Fruit fly (Drosophila melanogaster) whole organism, embryonic: ENCODE data around the gene CG3038.

Experiments
- B-H2 ChIP-seq: fragments of 200-800 bp; sonication (Bioruptor generic); optimal IDR thresholded peaks from 2 replicates; lab custom pipeline; 2018; ENCODE audit warnings: missing biosample characterization, mild to moderate bottlenecking, missing genetic modification characterization
- Blimp-1 ChIP-seq: fragments of 200-800 bp; sonication (Bioruptor generic); optimal IDR thresholded peaks from 3 replicates; lab custom pipeline; 2018; ENCODE audit warnings: missing biosample characterization, missing genetic modification characterization, mild to moderate bottlenecking, moderate library complexity, missing genetic modification reagents
- CG12155 ChIP-seq: fragments of 200-800 bp; sonication (Bioruptor generic); optimal IDR thresholded peaks from 3 replicates; lab custom pipeline; 2016; ENCODE audit warnings: missing biosample characterization, missing genetic modification characterization
- CG14710 ChIP-seq: fragments of 200-800 bp; sonication (Bioruptor generic); optimal IDR thresholded peaks from 3 replicates; lab custom pipeline; 2019; ENCODE audit warnings: missing biosample characterization, mild to moderate bottlenecking, missing genetic modification characterization, moderate library complexity
- CG17328 ChIP-seq: fragments of 200-800 bp; sonication (Bioruptor generic); IDR thresholded peaks from 2 replicates; pipeline ENCODE4 v1.3.6; 2022; ENCODE audit warnings: missing biosample characterization, missing genetic modification characterization
- CG2116 ChIP-seq: fragments of 200-800 bp; sonication (Bioruptor generic); optimal IDR thresholded peaks from 3 replicates; lab custom pipeline; 2018; ENCODE audit warnings: missing biosample characterization, mild to moderate bottlenecking, missing genetic modification characterization
- CG2129 ChIP-seq: fragments of 200-800 bp; sonication (Bioruptor generic); IDR thresholded peaks from 2 replicates; pipeline ENCODE4 v1.3.6; 2022; ENCODE audit warnings: missing biosample characterization, missing genetic modification characterization; ENCODE audit not compliant: partially characterized antibody
- CG30020 ChIP-seq: fragments of 200-800 bp; optimal IDR thresholded peaks from 2 replicates; lab custom pipeline; 2019; ENCODE audit warnings: missing biosample characterization, mild to moderate bottlenecking, missing genetic modification characterization, moderate library complexity
- CG30403 ChIP-seq: fragments of 200-800 bp; sonication (Bioruptor generic); optimal IDR thresholded peaks from 3 replicates; lab custom pipeline; 2016; ENCODE audit warnings: missing biosample characterization, missing genetic modification characterization
- CG32532 ChIP-seq: fragments of 200-800 bp; sonication (Bioruptor generic); IDR thresholded peaks from 2 replicates; pipeline ENCODE4 v1.3.6; 2022; ENCODE audit warnings: missing biosample characterization, missing genetic modification characterization
- CG32772 ChIP-seq: fragments of 200-800 bp; sonication (Bioruptor generic); IDR thresholded peaks from 2 replicates; pipeline ENCODE4 v1.3.6; 2022; ENCODE audit warnings: missing biosample characterization, missing genetic modification characterization
- CG3281 ChIP-seq: fragments of 200-800 bp; sonication (Bioruptor generic); optimal IDR thresholded peaks from 3 replicates; lab custom pipeline; 2017; ENCODE audit warnings: missing biosample characterization, mild to moderate bottlenecking, missing genetic modification characterization
- CG3847 ChIP-seq: fragments of 200-800 bp; sonication (Bioruptor generic); IDR thresholded peaks from 2 replicates; pipeline ENCODE4 v1.3.6; 2022; ENCODE audit warnings: missing biosample characterization, missing genetic modification characterization
- CG4360 ChIP-seq: fragments of 200-800 bp; sonication (Bioruptor generic); IDR thresholded peaks from 2 replicates; pipeline ENCODE4 v1.3.6; 2022; ENCODE audit warnings: missing biosample characterization, missing genetic modification characterization
- CG5180 ChIP-seq: fragments of 200-800 bp; sonication (Bioruptor generic); optimal IDR thresholded peaks from 3 replicates; lab custom pipeline; 2017; ENCODE audit warnings: missing biosample characterization, missing genetic modification characterization, mild to moderate bottlenecking, moderate library complexity, missing genetic modification reagents
- CG6813 ChIP-seq: fragments of 200-800 bp; sonication (Bioruptor generic); optimal IDR thresholded peaks from 2 replicates; lab custom pipeline; 2017; ENCODE audit warnings: missing biosample characterization, missing genetic modification characterization, mild to moderate bottlenecking, moderate library complexity, missing genetic modification reagents
- CG7357 ChIP-seq: fragments of 200-800 bp; sonication (Bioruptor generic); IDR thresholded peaks from 3 replicates; pipeline ENCODE4 v1.3.6; 2022; ENCODE audit warnings: missing biosample characterization, missing genetic modification characterization
- CkIIα-i1 ChIP-seq: fragments of 200-800 bp; sonication (Bioruptor generic); IDR thresholded peaks from 2 replicates; pipeline ENCODE4 v1.3.6; 2022; ENCODE audit warnings: missing biosample characterization, missing genetic modification characterization
- D19A ChIP-seq: fragments of 200-800 bp; optimal IDR thresholded peaks from 3 replicates; lab custom pipeline; 2019; ENCODE audit warnings: missing biosample characterization, mild to moderate bottlenecking, missing genetic modification characterization, moderate library complexity
- Dref ChIP-seq: fragments of 200-800 bp; sonication (Bioruptor generic); IDR thresholded peaks from 2 replicates; pipeline ENCODE4 v1.3.6; 2022; ENCODE audit warnings: missing biosample characterization, missing genetic modification characterization
- Hand ChIP-seq: fragments of 200-800 bp; sonication (Bioruptor generic); optimal IDR thresholded peaks from 2 replicates; lab custom pipeline; 2017; ENCODE audit warnings: mild to moderate bottlenecking, missing biosample characterization, missing genetic modification reagents, missing genetic modification characterization
- HmgD ChIP-seq: fragments of 200-800 bp; sonication (Bioruptor generic); optimal IDR thresholded peaks from 3 replicates; lab custom pipeline; 2016; ENCODE audit warnings: missing biosample characterization, missing genetic modification characterization
- Jarid2 ChIP-seq: fragments of 200-800 bp; sonication (Bioruptor generic); optimal IDR thresholded peaks from 3 replicates; lab custom pipeline; 2017; ENCODE audit warnings: mild to moderate bottlenecking, missing biosample characterization, missing genetic modification reagents, missing genetic modification characterization
- Max ChIP-seq: fragments of 200-800 bp; sonication (Bioruptor generic); optimal IDR thresholded peaks from 2 replicates; lab custom pipeline; 2016; ENCODE audit warnings: missing biosample characterization, mild to moderate bottlenecking, missing genetic modification characterization
- Med ChIP-seq: fragments of 200-800 bp; sonication (Bioruptor generic); peaks from one replicate; lab custom pipeline; 2016; ENCODE audit warnings: missing biosample characterization, missing genetic modification characterization, mild to moderate bottlenecking, inconsistent platforms, moderate library complexity
- Meics ChIP-seq: fragments of 200-800 bp; sonication (Bioruptor generic); optimal IDR thresholded peaks from 2 replicates; lab custom pipeline; 2017; ENCODE audit warnings: missing biosample characterization, mild to moderate bottlenecking, missing genetic modification characterization
- Scr ChIP-seq: fragments of 200-800 bp; sonication (Bioruptor generic); IDR thresholded peaks from 2 replicates; pipeline ENCODE4 v1.3.6; 2022; ENCODE audit warnings: missing biosample characterization, missing genetic modification characterization; ENCODE audit not compliant: partially characterized antibody
- Vsx1 ChIP-seq: fragments of 200-800 bp; sonication (Bioruptor generic); optimal IDR thresholded peaks from 2 replicates; lab custom pipeline; 2017; ENCODE audit warnings: missing biosample characterization, mild to moderate bottlenecking, missing genetic modification characterization, missing genetic modification reagents
- aop ChIP-seq: fragments of 200-800 bp; sonication (Bioruptor generic); IDR thresholded peaks from 2 replicates; pipeline ENCODE4 v1.3.6; 2022; ENCODE audit warnings: missing biosample characterization, missing genetic modification characterization
- bcd ChIP-seq: fragments of 200-800 bp; sonication (Bioruptor generic); optimal IDR thresholded peaks from 2 replicates; lab custom pipeline; 2017; ENCODE audit warnings: missing biosample characterization, mild to moderate bottlenecking, missing genetic modification characterization
- chm ChIP-seq: fragments of 200-800 bp; sonication (Bioruptor generic); IDR thresholded peaks from 2 replicates; pipeline ENCODE4 v1.3.6; 2022; ENCODE audit warnings: missing biosample characterization, missing genetic modification characterization
- crp ChIP-seq, 2 experiments: fragments of 200-800 bp; sonication (Bioruptor generic); optimal IDR thresholded peaks; 2 replicates in 1 of 2; 3 replicates in 1 of 2; lab custom pipeline; 2017; ENCODE audit warnings: missing biosample characterization in 2 of 2, missing genetic modification characterization in 2 of 2, mild to moderate bottlenecking in 1 of 2, moderate library complexity in 1 of 2
- fd3F ChIP-seq: fragments of 200-800 bp; sonication (Bioruptor generic); optimal IDR thresholded peaks from 2 replicates; lab custom pipeline; 2018; ENCODE audit warnings: missing biosample characterization, mild to moderate bottlenecking, missing genetic modification characterization, moderate library complexity
- gem ChIP-seq: fragments of 200-800 bp; sonication (Bioruptor generic); optimal IDR thresholded peaks from 2 replicates; lab custom pipeline; 2019; ENCODE audit warnings: missing biosample characterization, mild to moderate bottlenecking, missing genetic modification characterization, moderate library complexity
- hbn ChIP-seq: fragments of 200-800 bp; sonication (Bioruptor generic); IDR thresholded peaks from 2 replicates; pipeline ENCODE4 v1.3.6; 2022; ENCODE audit warnings: missing biosample characterization, missing genetic modification characterization; ENCODE audit not compliant: partially characterized antibody
- ind ChIP-seq: fragments of 200-800 bp; sonication (Bioruptor generic); optimal IDR thresholded peaks from 3 replicates; lab custom pipeline; 2016; ENCODE audit warnings: missing biosample characterization, missing genetic modification characterization
- inv ChIP-seq: fragments of 200-800 bp; sonication (Bioruptor generic); IDR thresholded peaks from 2 replicates; pipeline ENCODE4 v1.3.6; 2022; ENCODE audit warnings: missing biosample characterization, missing genetic modification characterization; ENCODE audit not compliant: partially characterized antibody
- knrl ChIP-seq: fragments of 200-800 bp; sonication (Bioruptor generic); IDR thresholded peaks from 3 replicates; pipeline ENCODE4 v1.3.6; 2022; ENCODE audit warnings: missing biosample characterization, missing genetic modification characterization; ENCODE audit not compliant: partially characterized antibody
- lab ChIP-seq: fragments of 200-800 bp; sonication (Bioruptor generic); optimal IDR thresholded peaks from 3 replicates; lab custom pipeline; 2017; ENCODE audit warnings: missing biosample characterization, missing genetic modification characterization, mild to moderate bottlenecking, moderate library complexity, missing genetic modification reagents
- lbe ChIP-seq: fragments of 200-800 bp; sonication (Bioruptor generic); optimal IDR thresholded peaks from 2 replicates; lab custom pipeline; 2016; ENCODE audit warnings: missing biosample characterization, mild to moderate bottlenecking, missing genetic modification characterization
- org-1 ChIP-seq: fragments of 200-800 bp; sonication (Bioruptor generic); optimal IDR thresholded peaks from 2 replicates; lab custom pipeline; 2017; ENCODE audit warnings: missing biosample characterization, missing genetic modification characterization
- p53 ChIP-seq: fragments of 200-800 bp; sonication (Bioruptor generic); optimal IDR thresholded peaks from 2 replicates; lab custom pipeline; 2016; ENCODE audit warnings: missing biosample characterization, missing genetic modification characterization
- pzg ChIP-seq: fragments of 200-800 bp; sonication (Bioruptor generic); optimal IDR thresholded peaks from 3 replicates; lab custom pipeline; 2018; ENCODE audit warnings: missing biosample characterization, mild to moderate bottlenecking, missing genetic modification characterization, moderate library complexity
- stwl ChIP-seq: fragments of 200-800 bp; sonication (Bioruptor generic); optimal IDR thresholded peaks from 3 replicates; lab custom pipeline; 2018; ENCODE audit warnings: missing biosample characterization, mild to moderate bottlenecking, missing genetic modification characterization, moderate library complexity
- tup ChIP-seq: fragments of 200-800 bp; sonication (Bioruptor generic); optimal IDR thresholded peaks from 2 replicates; lab custom pipeline; 2016; ENCODE audit warnings: missing biosample characterization, mild to moderate bottlenecking, missing genetic modification characterization, moderate library complexity
- unpg ChIP-seq: fragments of 200-800 bp; sonication (Bioruptor generic); optimal IDR thresholded peaks from 3 replicates; lab custom pipeline; 2018; ENCODE audit warnings: missing biosample characterization, mild to moderate bottlenecking, missing genetic modification characterization, moderate library complexity

CG3038 gene

dm6 chrX:263728-264344, 18.2 kb upstream of the CG3038 start, which contains the start of gene CG13377 (continued):
- TF ChIP-seq CG17328 = peak; percentile 25; the same call in 1 of the 2 replicates
- TF ChIP-seq bcd (GFP tag; lab: Kevin White, UChicago) = no peak

dm6 chrX:262836-263235, 17.2 kb upstream of the CG3038 start:
- TF ChIP-seq hbn (GFP tag; lab: Robert Waterston, UW) (no peak), tup (no peak), D19A (peak; percentile 78), Med (GFP tag; lab: Kevin White, UChicago) (peak; percentile 1), CG6813 (GFP tag; lab: Kevin White, UChicago) (no peak), CG2129 (no peak), aop (no peak), org-1 (GFP tag; lab: Kevin White, UChicago) (no peak), pzg (GFP tag; lab: Kevin White, UChicago) (no peak), gem (tag; lab: Kevin White, UChicago) (peak; percentile 1), lbe (peak; percentile 5)

dm6 chrX:255369-255768, 9.7 kb upstream of the CG3038 start, which contains the start of gene cin:
Gene cin, plus strand, starts transcription at chrX:255674.
- TF ChIP-seq CG32532 (GFP tag; lab: Robert Waterston, UW) (no peak), CG30403 (GFP tag; lab: Kevin White, UChicago) (peak; percentile 49), p53 (GFP tag; lab: Kevin White, UChicago) (no peak), Max (peak; percentile 24), Dref (peak; percentile 58), CG5180 (no peak), inv (GFP tag; lab: Robert Waterston, UW) (no peak), CG7357 (GFP tag; lab: Robert Waterston, UW) (no peak), CG30020 (tag; lab: Kevin White, UChicago) (peak; percentile 20), stwl (tag; lab: Kevin White, UChicago) (peak; percentile 59), CG32772 (GFP tag; lab: Robert Waterston, UW) (no peak), ind (GFP tag; lab: Kevin White, UChicago) (peak; percentile 47), Blimp-1 (GFP tag; lab: Kevin White, UChicago) (no peak), CkIIα-i1 (GFP tag; lab: Robert Waterston, UW) (no peak), CG3281 (GFP tag; lab: Kevin White, UChicago) (peak; percentile 44), CG3847 (GFP tag; lab: Robert Waterston, UW) (no peak), knrl (GFP tag; lab: Robert Waterston, UW) (no peak), CG2116 (GFP tag; lab: Kevin White, UChicago) (peak; percentile 85), CG12155 (peak; percentile 29), lab (no peak), fd3F (GFP tag; lab: Kevin White, UChicago) (no peak), Meics (GFP tag; lab: Kevin White, UChicago) (peak; percentile 68), B-H2 (GFP tag; lab: Kevin White, UChicago) (peak; percentile 3), crp (GFP tag; optimal IDR thresholded peaks at IDR 0.05; lab: Kevin White, UChicago) (no peak), unpg (GFP tag; lab: Kevin White, UChicago) (peak; percentile 46), Hand (no peak), Scr (GFP tag; lab: Robert Waterston, UW) (no peak; the same call in 1 of the 2 replicates), HmgD (GFP tag; lab: Kevin White, UChicago) (no peak), CG4360 (GFP tag; lab: Robert Waterston, UW) (no peak), CG14710 (tag; lab: Kevin White, UChicago) (peak; percentile 99), chm (GFP tag; lab: Robert Waterston, UW) (no peak), Vsx1 (GFP tag; lab: Kevin White, UChicago) (peak; percentile 10), Jarid2 (no peak)
